ENCODE assay signal across 1 fruit fly cellular context in the genomic region with DNA sequence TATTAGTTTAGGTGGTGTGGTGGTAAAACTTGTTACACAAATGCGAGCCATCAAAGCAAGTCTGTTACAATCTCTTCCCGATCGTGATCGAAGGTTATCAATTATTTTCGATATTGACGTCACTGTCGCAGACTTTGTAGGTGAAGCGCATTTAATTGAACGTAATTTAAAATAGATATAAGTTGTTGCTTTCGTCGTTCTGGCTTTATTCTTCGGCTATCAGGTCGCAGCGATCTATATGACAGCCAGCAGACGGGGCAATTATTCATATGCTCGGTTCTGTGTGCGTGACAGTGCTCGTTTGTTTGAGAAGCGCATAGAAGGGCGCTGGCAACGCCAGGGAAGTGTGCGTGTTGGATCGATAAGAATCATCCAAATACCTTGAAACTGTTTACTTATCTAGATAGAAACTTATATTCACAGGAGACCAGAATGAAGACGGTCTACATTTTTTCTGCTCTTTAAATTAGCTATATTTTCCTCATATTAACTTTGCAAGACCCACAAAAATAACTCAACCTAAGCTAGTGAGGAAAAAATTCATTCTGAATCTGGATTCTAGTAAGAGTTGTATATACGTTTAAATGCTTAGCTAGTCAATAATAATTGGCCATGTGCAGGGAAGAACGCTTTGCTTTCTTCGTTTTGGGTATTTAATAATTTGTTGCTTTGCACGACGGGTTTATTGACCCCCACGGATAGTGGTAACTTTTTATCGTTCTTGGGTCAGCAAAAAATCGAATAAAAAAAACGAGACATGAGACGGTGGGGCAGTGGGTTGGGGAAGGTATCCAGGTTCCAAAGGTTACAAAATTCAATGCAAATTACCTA.
TF ChIP-seq lines count a peak whose summit lies in the region.

No protein-coding gene starts in this region.

TF ChIP-seq in whole organism, embryonic, 481 proteins besides CTCF, POLR2A, EP300 and RAD21 (continued from another document):
- TF ChIP-seq schlank (tag; optimal IDR thresholded peaks at IDR 0.05; lab: Kevin White, UChicago), result no peak
- TF ChIP-seq pita (GFP tag; optimal IDR thresholded peaks at IDR 0.05; lab: Kevin White, UChicago), result no peak
- TF ChIP-seq CG2116 (GFP tag; optimal IDR thresholded peaks at IDR 0.05; lab: Kevin White, UChicago), result peak; percentile 16
- TF ChIP-seq emc (GFP tag; optimal IDR thresholded peaks at IDR 0.05; lab: Kevin White, UChicago), result no peak
- TF ChIP-seq ham (GFP tag; IDR thresholded peaks at IDR 0.05; lab: Robert Waterston, UW), result no peak
- TF ChIP-seq NFAT (GFP tag; IDR thresholded peaks at IDR 0.05; lab: Robert Waterston, UW), result no peak
- TF ChIP-seq CG4328 (GFP tag; optimal IDR thresholded peaks at IDR 0.05; lab: Kevin White, UChicago), result no peak
- TF ChIP-seq eyg (GFP tag; optimal IDR thresholded peaks at IDR 0.05; lab: Kevin White, UChicago), result no peak
- TF ChIP-seq chif (GFP tag; optimal IDR thresholded peaks at IDR 0.05; lab: Kevin White, UChicago), result no peak
- TF ChIP-seq nerfin-2 (GFP tag; IDR thresholded peaks at IDR 0.05; lab: Robert Waterston, UW; ENCODE audit: partially characterized antibody), result no peak
- no peak for TF ChIP-seq Bteb2 (GFP tag; optimal IDR thresholded peaks at IDR 0.05; lab: Kevin White, UChicago)
- no peak for TF ChIP-seq bigmax (GFP tag; optimal IDR thresholded peaks at IDR 0.05; lab: Kevin White, UChicago)
- TF ChIP-seq dati (GFP tag; IDR thresholded peaks at IDR 0.05; lab: Robert Waterston, UW), result no peak
- no peak for TF ChIP-seq peb (GFP tag; IDR thresholded peaks at IDR 0.05; lab: Robert Waterston, UW)
- TF ChIP-seq CG8290 (GFP tag; optimal IDR thresholded peaks at IDR 0.05; lab: Kevin White, UChicago), result peak; percentile 27
- TF ChIP-seq CG8290 (tag; optimal IDR thresholded peaks at IDR 0.05; lab: Kevin White, UChicago), result peak; percentile 41 to 46
- TF ChIP-seq Pdp1 (GFP tag; optimal IDR thresholded peaks at IDR 0.05; lab: Kevin White, UChicago), result peak in 1 of 2 experiments; percentile 18
- no peak for TF ChIP-seq ab (GFP tag; optimal IDR thresholded peaks at IDR 0.05; lab: Kevin White, UChicago)
- peak; percentile 53 for TF ChIP-seq stwl (tag; optimal IDR thresholded peaks at IDR 0.05; lab: Kevin White, UChicago)
- TF ChIP-seq Atf6 (GFP tag; IDR thresholded peaks at IDR 0.05; lab: Robert Waterston, UW), result no peak
- no peak for TF ChIP-seq CG4820 (GFP tag; optimal IDR thresholded peaks at IDR 0.05; lab: Kevin White, UChicago)
- no peak for TF ChIP-seq Trl (optimal IDR thresholded peaks at IDR 0.05; lab: Kevin White, UChicago)
- TF ChIP-seq Trl (GFP tag; optimal IDR thresholded peaks at IDR 0.05; lab: Kevin White, UChicago), result no peak
- no peak for TF ChIP-seq bab2 (GFP tag; optimal IDR thresholded peaks at IDR 0.05; lab: Kevin White, UChicago)
- no peak for TF ChIP-seq pho (GFP tag; optimal IDR thresholded peaks at IDR 0.05; lab: Kevin White, UChicago)
- no peak for TF ChIP-seq CG4360 (GFP tag; IDR thresholded peaks at IDR 0.05; lab: Robert Waterston, UW)
- TF ChIP-seq CHES-1-like (GFP tag; optimal IDR thresholded peaks at IDR 0.05; lab: Kevin White, UChicago), result no peak
- TF ChIP-seq CG6272 (GFP tag; IDR thresholded peaks at IDR 0.05; lab: Robert Waterston, UW), result no peak
- TF ChIP-seq sens-2 (GFP tag; IDR thresholded peaks at IDR 0.05; lab: Robert Waterston, UW), result no peak
- no peak for TF ChIP-seq sob (GFP tag; IDR thresholded peaks at IDR 0.05; lab: Robert Waterston, UW)
- no peak for TF ChIP-seq CG8765 (GFP tag; IDR thresholded peaks at IDR 0.05; lab: Robert Waterston, UW)
- no peak for TF ChIP-seq CG12104 (GFP tag; optimal IDR thresholded peaks at IDR 0.05; lab: Kevin White, UChicago)
- TF ChIP-seq ci (GFP tag; IDR thresholded peaks at IDR 0.05; lab: Robert Waterston, UW), result no peak
- no peak for TF ChIP-seq CG9609 (GFP tag; optimal IDR thresholded peaks at IDR 0.05; lab: Kevin White, UChicago)
- no peak for TF ChIP-seq jing (GFP tag; optimal IDR thresholded peaks at IDR 0.05; lab: Kevin White, UChicago)
- no peak for TF ChIP-seq Atf-2 (GFP tag; optimal IDR thresholded peaks at IDR 0.05; lab: Kevin White, UChicago)
- TF ChIP-seq Med (GFP tag; lab: Kevin White, UChicago), result peak; percentile 66
- TF ChIP-seq CG7357 (GFP tag; IDR thresholded peaks at IDR 0.05; lab: Robert Waterston, UW), result no peak
- TF ChIP-seq Optix (GFP tag; IDR thresholded peaks at IDR 0.05; lab: Robert Waterston, UW), result no peak
- TF ChIP-seq scrt (GFP tag; optimal IDR thresholded peaks at IDR 0.05; lab: Kevin White, UChicago), result no peak
- no peak for TF ChIP-seq Ets97D (GFP tag; optimal IDR thresholded peaks at IDR 0.05; lab: Kevin White, UChicago)
- TF ChIP-seq jigr1 (GFP tag; IDR thresholded peaks at IDR 0.05; lab: Robert Waterston, UW), result no peak
- TF ChIP-seq CG17829 (tag; optimal IDR thresholded peaks at IDR 0.05; lab: Kevin White, UChicago), result peak; percentile 99
- TF ChIP-seq grn (GFP tag; optimal IDR thresholded peaks at IDR 0.05; lab: Kevin White, UChicago), result peak; percentile 63
- no peak for TF ChIP-seq ase (GFP tag; IDR thresholded peaks at IDR 0.05; lab: Robert Waterston, UW)
- no peak for TF ChIP-seq Gug (GFP tag; IDR thresholded peaks at IDR 0.05; lab: Robert Waterston, UW)
